Fruit fly (Drosophila melanogaster) whole organism, adult: ENCODE data around the gene mad2.

Source experiments
- CG12768 ChIP-seq: fragments of 200-800 bp; sonication (Bioruptor generic); optimal IDR thresholded peaks from 2 replicates; lab custom pipeline; 2017; ENCODE audit warnings: missing biosample characterization, missing genetic modification characterization, mild to moderate bottlenecking, moderate library complexity, missing genetic modification reagents
- CG14711 ChIP-seq: fragments of 200-800 bp; sonication (Bioruptor generic); optimal IDR thresholded peaks from 2 replicates; lab custom pipeline; 2018; ENCODE audit warnings: missing biosample characterization, mild to moderate bottlenecking, missing genetic modification characterization, moderate library complexity
- CG1620 ChIP-seq: fragments of 200-800 bp; sonication (Bioruptor generic); optimal IDR thresholded peaks from 2 replicates; lab custom pipeline; 2016; ENCODE audit warnings: missing biosample characterization, missing genetic modification characterization
- CG33017 ChIP-seq: fragments of 200-800 bp; sonication (Bioruptor generic); optimal IDR thresholded peaks from 2 replicates; lab custom pipeline; 2018; ENCODE audit warnings: missing biosample characterization, mild to moderate bottlenecking, missing genetic modification characterization, moderate library complexity
- CG5204 ChIP-seq: fragments of 200-800 bp; sonication (Bioruptor generic); optimal IDR thresholded peaks from 2 replicates; lab custom pipeline; 2016; ENCODE audit warnings: missing biosample characterization, missing genetic modification characterization
- CG7045 ChIP-seq: fragments of 200-800 bp; sonication (Bioruptor generic); optimal IDR thresholded peaks from 2 replicates; lab custom pipeline; 2017; ENCODE audit warnings: missing biosample characterization, mild to moderate bottlenecking, missing genetic modification characterization
- Clk ChIP-seq: fragments of 200-800 bp; sonication (Bioruptor generic); optimal IDR thresholded peaks from 2 replicates; lab custom pipeline; 2017; ENCODE audit warnings: missing biosample characterization, missing genetic modification characterization
- Crg-1 ChIP-seq: fragments of 200-800 bp; sonication (Bioruptor generic); optimal IDR thresholded peaks from 2 replicates; lab custom pipeline; 2016; ENCODE audit warnings: missing biosample characterization, missing genetic modification characterization
- Mnt ChIP-seq: fragments of 200-800 bp; sonication (Bioruptor generic); optimal IDR thresholded peaks from 2 replicates; lab custom pipeline; 2016; ENCODE audit warnings: missing biosample characterization, mild to moderate bottlenecking, missing genetic modification characterization
- bab1 ChIP-seq: fragments of 200-800 bp; sonication (Bioruptor generic); optimal IDR thresholded peaks from 3 replicates; lab custom pipeline; 2019; ENCODE audit warnings: missing biosample characterization, mild to moderate bottlenecking, missing genetic modification characterization, moderate library complexity
- cic ChIP-seq: fragments of 200-800 bp; sonication (Bioruptor generic); optimal IDR thresholded peaks from 2 replicates; lab custom pipeline; 2017; ENCODE audit warnings: missing biosample characterization, mild to moderate bottlenecking, missing genetic modification characterization, moderate library complexity
- kay ChIP-seq: fragments of 200-800 bp; sonication (Bioruptor generic); peaks from one replicate; lab custom pipeline; 2016; ENCODE audit warnings: missing biosample characterization, missing genetic modification characterization, borderline replicate concordance
- tj ChIP-seq: fragments of 200-800 bp; sonication (Bioruptor generic); optimal IDR thresholded peaks from 3 replicates; lab custom pipeline; 2017; ENCODE audit warnings: missing biosample characterization, mild to moderate bottlenecking, missing genetic modification characterization, moderate library complexity
- toe ChIP-seq: fragments of 200-800 bp; sonication (Bioruptor generic); optimal IDR thresholded peaks from 2 replicates; lab custom pipeline; 2016; ENCODE audit warnings: missing biosample characterization, missing genetic modification characterization

DNA sequence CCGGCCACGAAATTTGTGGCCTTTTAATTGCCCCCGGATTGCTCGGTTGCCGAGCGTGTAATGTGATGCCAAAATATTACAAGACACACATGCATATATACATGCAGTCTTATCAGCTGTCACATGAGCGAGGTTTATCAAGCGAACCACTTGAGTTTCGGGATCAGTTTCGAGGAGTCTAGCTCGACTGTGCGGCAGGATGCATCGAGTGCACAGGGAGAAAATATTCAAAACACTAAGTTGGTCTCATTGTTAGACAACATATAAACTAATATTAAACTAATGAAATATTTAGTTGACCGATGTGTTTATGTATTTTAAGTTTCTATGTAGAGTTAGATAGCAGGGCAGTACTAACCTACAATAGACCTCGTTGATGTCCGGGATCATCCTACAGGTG lies 4.3 kb upstream of the mad2 start:
- no peak for TF ChIP-seq tj (GFP tag; lab: Kevin White, UChicago)
- no peak for TF ChIP-seq CG14711 (tag; lab: Kevin White, UChicago)
- TF ChIP-seq CG1620 (GFP tag; lab: Kevin White, UChicago), result no peak
- no peak for TF ChIP-seq CG33017
- no peak for TF ChIP-seq cic (GFP tag; lab: Kevin White, UChicago)
- TF ChIP-seq bab1 (GFP tag; lab: Kevin White, UChicago), result no peak
- TF ChIP-seq CG7045 (GFP tag; lab: Kevin White, UChicago), result no peak
- no peak for TF ChIP-seq toe (GFP tag; lab: Kevin White, UChicago)
- no peak for TF ChIP-seq CG12768 (GFP tag; lab: Kevin White, UChicago)
- no peak for TF ChIP-seq kay
- no peak for TF ChIP-seq Clk
- no peak for TF ChIP-seq Crg-1
- TF ChIP-seq CG5204 (GFP tag; lab: Kevin White, UChicago), result no peak
- no peak for TF ChIP-seq Mnt (GFP tag; lab: Kevin White, UChicago)
